Worm (Caenorhabditis elegans) whole organism, young adult: ENCODE data around the gene mpk-1.

ENCODE experiments used
- B0019.2 ChIP-seq: fragments of 200-800 bp; sonication (Bioruptor generic); conservative IDR thresholded peaks from 2 replicates; pipeline ENCODE4 v1.3.6; 2022; ENCODE audit warnings: missing genetic modification reagents, missing genetic modification characterization, missing compliant biosample characterization
- C06A6.2 ChIP-seq: fragments of 200-800 bp; sonication (Bioruptor generic); conservative IDR thresholded peaks from 2 replicates; pipeline ENCODE4 v1.3.6; 2022; ENCODE audit warnings: missing genetic modification characterization, missing compliant biosample characterization
- C17E4.6 ChIP-seq: fragments of 200-800 bp; sonication (Bioruptor generic); IDR thresholded peaks from 2 replicates; pipeline ENCODE4 v1.3.6; 2022; ENCODE audit warnings: missing genetic modification reagents, missing genetic modification characterization, missing compliant biosample characterization
- F10E7.11 ChIP-seq: sonication (generic microtip); optimal IDR thresholded peaks from 2 replicates; lab custom pipeline; 2017; ENCODE audit warnings: mild to moderate bottlenecking, missing genetic modification characterization, moderate library complexity, missing compliant biosample characterization
- F39B2.1 ChIP-seq: fragments of 200-800 bp; sonication (Bioruptor generic); IDR thresholded peaks from 2 replicates; pipeline ENCODE4 v1.3.6; 2022; ENCODE audit warnings: missing genetic modification reagents, missing genetic modification characterization, missing compliant biosample characterization
- F49E8.2 ChIP-seq: sonication (generic microtip); optimal IDR thresholded peaks from 3 replicates; lab custom pipeline; 2017; ENCODE audit warnings: missing genetic modification characterization, mild to moderate bottlenecking, missing compliant biosample characterization, antibody characterized with exemption, moderate library complexity; ENCODE audit not compliant: insufficient read depth
- F57A8.1 ChIP-seq: fragments of 200-800 bp; sonication (Bioruptor generic); optimal IDR thresholded peaks from 2 replicates; lab custom pipeline; 2018; ENCODE audit warnings: mild to moderate bottlenecking, missing genetic modification characterization, moderate library complexity, missing compliant biosample characterization
- F57C9.4 ChIP-seq: sonication (generic microtip); optimal IDR thresholded peaks from 2 replicates; lab custom pipeline; 2017; ENCODE audit warnings: mild to moderate bottlenecking, missing genetic modification characterization, missing compliant biosample characterization
- Y53G8AR.9 ChIP-seq: fragments of 200-800 bp; sonication (Bioruptor generic); conservative IDR thresholded peaks from 2 replicates; pipeline ENCODE4 v1.3.6; 2022; ENCODE audit warnings: missing genetic modification reagents, missing genetic modification characterization, missing compliant biosample characterization
- Y56A3A.18 ChIP-seq: fragments of 200-800 bp; sonication (Bioruptor generic); IDR thresholded peaks from 2 replicates; pipeline ENCODE4 v1.3.6; 2022; ENCODE audit warnings: missing genetic modification reagents, missing genetic modification characterization, missing compliant biosample characterization
- ZK185.1 ChIP-seq: sonication (generic microtip); optimal IDR thresholded peaks from 2 replicates; lab custom pipeline; 2016; ENCODE audit warnings: mild to moderate bottlenecking, missing genetic modification characterization, missing compliant biosample characterization; ENCODE audit not compliant: poor library complexity, severe bottlenecking
- akir-1 ChIP-seq: fragments of 200-800 bp; sonication (Bioruptor generic); optimal IDR thresholded peaks from 2 replicates; lab custom pipeline; 2018; ENCODE audit warnings: mild to moderate bottlenecking, missing genetic modification characterization, moderate library complexity, missing compliant biosample characterization
- aptf-2 ChIP-seq: fragments of 200-800 bp; sonication (Bioruptor generic); conservative IDR thresholded peaks from 2 replicates; pipeline ENCODE4 v1.3.6; 2022; ENCODE audit warnings: missing genetic modification reagents, missing genetic modification characterization, missing compliant biosample characterization
- atf-7 ChIP-seq: sonication (generic microtip); optimal IDR thresholded peaks from 2 replicates; lab custom pipeline; 2017; ENCODE audit warnings: mild to moderate bottlenecking, missing genetic modification characterization, missing compliant biosample characterization
- bed-1 ChIP-seq: fragments of 200-800 bp; sonication (Bioruptor generic); IDR thresholded peaks from 2 replicates; pipeline ENCODE4 v1.3.6; 2022; ENCODE audit warnings: missing genetic modification reagents, missing genetic modification characterization, missing compliant biosample characterization
- ceh-40 ChIP-seq: fragments of 200-800 bp; sonication (Bioruptor generic); IDR thresholded peaks from 2 replicates; pipeline ENCODE4 v1.3.6; 2022; ENCODE audit warnings: missing genetic modification characterization, missing compliant biosample characterization
- ceh-58 ChIP-seq: fragments of 200-800 bp; sonication (Bioruptor generic); IDR thresholded peaks from 2 replicates; pipeline ENCODE4 v1.3.6; 2022; ENCODE audit warnings: missing genetic modification characterization, missing compliant biosample characterization
- ceh-91 ChIP-seq: fragments of 200-800 bp; sonication (Bioruptor generic); IDR thresholded peaks from 2 replicates; pipeline ENCODE4 v1.3.6; 2022; ENCODE audit warnings: missing genetic modification reagents, missing genetic modification characterization, missing compliant biosample characterization
- die-1 ChIP-seq: sonication (generic microtip); optimal IDR thresholded peaks from 2 replicates; lab custom pipeline; 2016; ENCODE audit warnings: missing genotype, mild to moderate bottlenecking, missing genetic modification characterization, missing compliant biosample characterization
- dpff-1 ChIP-seq: sonication (generic microtip); optimal IDR thresholded peaks from 2 replicates; lab custom pipeline; 2017; ENCODE audit warnings: mild to moderate bottlenecking, missing genetic modification characterization, missing compliant biosample characterization
- dpl-1 ChIP-seq: fragments of 150-350 bp; optimal IDR thresholded peaks from 2 replicates; lab custom pipeline; 2014; ENCODE audit warnings: missing biosample characterization, missing genetic modification reagents, missing genetic modification characterization
- egrh-3 ChIP-seq: fragments of 200-800 bp; sonication (Bioruptor generic); IDR thresholded peaks from 2 replicates; pipeline ENCODE4 v1.3.6; 2022; ENCODE audit warnings: missing genetic modification reagents, missing genetic modification characterization, missing compliant biosample characterization
- hlh-26 ChIP-seq: fragments of 200-800 bp; sonication (Bioruptor generic); conservative IDR thresholded peaks from 2 replicates; pipeline ENCODE4 v1.3.6; 2022; ENCODE audit warnings: missing genetic modification reagents, missing genetic modification characterization, missing compliant biosample characterization
- lag-1 ChIP-seq: fragments of 200-800 bp; sonication (Bioruptor generic); IDR thresholded peaks from 2 replicates; pipeline ENCODE4 v1.3.6; 2022; ENCODE audit warnings: missing genetic modification reagents, missing genetic modification characterization, missing compliant biosample characterization
- let-607 ChIP-seq, 2 experiments: fragments of 200-800 bp in 1 of 2; sonication (Bioruptor generic) in 1 of 2; sonication (generic microtip) in 1 of 2; optimal IDR thresholded peaks; 2 replicates each; lab custom pipeline; 2016 to 2018; ENCODE audit warnings: mild to moderate bottlenecking in 2 of 2, missing compliant biosample characterization in 2 of 2, missing genetic modification characterization in 2 of 2, moderate library complexity in 2 of 2, missing genotype in 1 of 2
- lin-35 ChIP-seq, 3 experiments: fragments of 150-350 bp in 2 of 3; sonication (generic microtip) in 1 of 3; optimal IDR thresholded peaks; 2 replicates each; lab custom pipeline; 2014 to 2018; ENCODE audit warnings: missing biosample characterization in 3 of 3, missing genetic modification characterization in 3 of 3, missing genetic modification reagents in 3 of 3
- lin-54 ChIP-seq: fragments of 200-800 bp; sonication (Bioruptor generic); optimal IDR thresholded peaks from 2 replicates; lab custom pipeline; 2018; ENCODE audit warnings: mild to moderate bottlenecking, missing genetic modification characterization, missing compliant biosample characterization
- lir-1 ChIP-seq: fragments of 200-800 bp; sonication (Bioruptor generic); conservative IDR thresholded peaks from 2 replicates; pipeline ENCODE4 v1.3.6; 2022; ENCODE audit warnings: missing genetic modification reagents, missing genetic modification characterization, missing compliant biosample characterization
- lsl-1 ChIP-seq: fragments of 200-800 bp; sonication (Bioruptor generic); optimal IDR thresholded peaks from 2 replicates; lab custom pipeline; 2018; ENCODE audit warnings: mild to moderate bottlenecking, missing genetic modification characterization, moderate library complexity, missing compliant biosample characterization
- madf-10 ChIP-seq: sonication (generic microtip); optimal IDR thresholded peaks from 2 replicates; lab custom pipeline; 2016; ENCODE audit warnings: mild to moderate bottlenecking, missing genetic modification characterization, missing compliant biosample characterization
- mel-28 ChIP-seq: sonication (generic microtip); optimal IDR thresholded peaks from 2 replicates; lab custom pipeline; 2016; ENCODE audit warnings: borderline replicate concordance, mild to moderate bottlenecking, missing genetic modification characterization, missing compliant biosample characterization
- nfya-2 ChIP-seq: fragments of 200-800 bp; sonication (Bioruptor generic); IDR thresholded peaks from 2 replicates; pipeline ENCODE4 v1.3.6; 2022; ENCODE audit warnings: missing genetic modification reagents, missing genetic modification characterization, missing compliant biosample characterization
- nfyb-1 ChIP-seq: fragments of 200-800 bp; sonication (Bioruptor generic); IDR thresholded peaks from 2 replicates; pipeline ENCODE4 v1.3.6; 2022; ENCODE audit warnings: missing genetic modification reagents, missing genetic modification characterization, missing compliant biosample characterization
- nhr-120 ChIP-seq: fragments of 200-800 bp; sonication (Bioruptor generic); IDR thresholded peaks from 2 replicates; pipeline ENCODE4 v1.3.6; 2022; ENCODE audit warnings: missing genetic modification characterization, missing compliant biosample characterization
- nhr-179 ChIP-seq: sonication (generic microtip); optimal IDR thresholded peaks from 2 replicates; lab custom pipeline; 2016; ENCODE audit warnings: mild to moderate bottlenecking, missing genetic modification characterization, missing compliant biosample characterization
- nhr-80 ChIP-seq: sonication (generic microtip); optimal IDR thresholded peaks from 2 replicates; lab custom pipeline; 2016; ENCODE audit warnings: missing genetic modification characterization, missing compliant biosample characterization
- repo-1 ChIP-seq: sonication (generic microtip); optimal IDR thresholded peaks from 2 replicates; lab custom pipeline; 2017; ENCODE audit warnings: mild to moderate bottlenecking, missing genetic modification characterization, missing compliant biosample characterization
- snpc-1.3 ChIP-seq: sonication (generic microtip); optimal IDR thresholded peaks from 2 replicates; lab custom pipeline; 2017; ENCODE audit warnings: missing genetic modification characterization, mild to moderate bottlenecking, missing compliant biosample characterization, antibody characterized with exemption, moderate library complexity, missing genotype, missing genetic modification reagents; ENCODE audit not compliant: insufficient read depth
- tbp1 ChIP-seq: fragments of 200-800 bp; sonication (Bioruptor generic); optimal IDR thresholded peaks from 2 replicates; lab custom pipeline; 2018; ENCODE audit warnings: mild to moderate bottlenecking, missing genetic modification characterization, missing compliant biosample characterization
- tbx-9 ChIP-seq: sonication (generic microtip); optimal IDR thresholded peaks from 2 replicates; lab custom pipeline; 2016; ENCODE audit warnings: borderline replicate concordance, missing genetic modification characterization, inconsistent platforms, missing compliant biosample characterization
- tlf-1 ChIP-seq: fragments of 200-800 bp; sonication (Bioruptor generic); optimal IDR thresholded peaks from 2 replicates; lab custom pipeline; 2018; ENCODE audit warnings: mild to moderate bottlenecking, missing genetic modification characterization, missing compliant biosample characterization
- xnd-1 ChIP-seq: sonication (generic microtip); optimal IDR thresholded peaks from 2 replicates; lab custom pipeline; 2016; ENCODE audit warnings: missing genotype, missing genetic modification reagents, missing genetic modification characterization, missing compliant biosample characterization
- zfh-2 ChIP-seq: fragments of 200-800 bp; sonication (Bioruptor generic); conservative IDR thresholded peaks from 2 replicates; pipeline ENCODE4 v1.3.6; 2022; ENCODE audit warnings: missing genetic modification reagents, missing genetic modification characterization, missing compliant biosample characterization
- ztf-25 ChIP-seq: fragments of 200-800 bp; sonication (Bioruptor generic); IDR thresholded peaks from 2 replicates; pipeline ENCODE4 v1.3.6; 2022; ENCODE audit warnings: missing genetic modification reagents, missing genetic modification characterization, missing compliant biosample characterization
- ztf-28 ChIP-seq: fragments of 200-800 bp; sonication (Bioruptor generic); IDR thresholded peaks from 2 replicates; pipeline ENCODE4 v1.3.6; 2022; ENCODE audit warnings: missing genetic modification reagents, missing genetic modification characterization, missing compliant biosample characterization
- ztf-3 ChIP-seq: fragments of 200-800 bp; sonication (Bioruptor generic); optimal IDR thresholded peaks from 2 replicates; lab custom pipeline; 2018; ENCODE audit warnings: mild to moderate bottlenecking, missing genetic modification characterization, missing compliant biosample characterization
- ztf-6 ChIP-seq: fragments of 200-800 bp; sonication (Bioruptor generic); IDR thresholded peaks from 2 replicates; pipeline ENCODE4 v1.3.6; 2022; ENCODE audit warnings: missing genetic modification reagents, missing genetic modification characterization, missing compliant biosample characterization

mpk-1 gene

DNA sequence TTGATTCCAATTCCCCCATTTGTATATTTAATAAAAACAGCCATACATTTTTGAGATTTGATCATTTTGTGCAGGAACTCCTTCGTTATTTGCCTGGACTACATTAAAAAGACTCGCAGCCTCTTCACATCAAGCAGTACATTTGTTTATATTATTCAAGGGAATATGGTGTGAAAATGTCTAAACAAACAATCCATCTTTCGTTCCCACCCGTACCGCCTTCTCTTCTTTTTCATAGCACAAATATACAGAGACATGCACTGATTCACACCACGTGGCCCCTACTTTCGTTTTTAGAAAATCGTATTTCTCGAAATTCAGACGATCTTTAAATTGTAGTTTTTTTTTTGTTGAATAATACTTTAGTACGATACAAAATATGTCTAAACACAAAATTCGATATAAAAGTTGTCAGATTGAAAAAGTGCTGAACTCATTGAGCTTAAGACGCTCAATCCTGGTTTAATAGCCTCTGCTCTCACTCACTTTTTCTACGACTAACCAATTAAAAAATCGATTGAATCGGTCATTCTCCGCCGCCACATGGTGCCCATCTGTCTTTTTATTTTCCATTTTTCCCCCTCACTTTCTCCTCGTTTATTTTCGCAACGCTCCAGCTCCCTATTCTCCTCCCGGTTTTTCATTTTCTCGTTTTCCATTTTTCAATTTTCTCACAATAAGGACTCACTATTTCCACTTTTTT, 32.5 kb downstream of the mpk-1 start (continued):
- TF ChIP-seq repo-1 (tag; lab: Kevin White, UChicago): peak; percentile 86
- TF ChIP-seq ceh-91 (GFP tag; lab: Robert Waterston, UW): no peak
- TF ChIP-seq ztf-3 (GFP tag; lab: Kevin White, UChicago): no peak
- TF ChIP-seq mel-28 (tag; lab: Kevin White, UChicago): peak; percentile 54
- peak; percentile 84 for TF ChIP-seq atf-7 (tag; lab: Kevin White, UChicago)
- peak; percentile 87 for TF ChIP-seq Y56A3A.18 (GFP tag; lab: Robert Waterston, UW)
- no peak for TF ChIP-seq tbx-9 (tag; lab: Kevin White, UChicago)
- peak; percentile 96 for TF ChIP-seq dpff-1
- TF ChIP-seq nhr-179 (tag; lab: Kevin White, UChicago): no peak
- no peak for TF ChIP-seq nfya-2 (GFP tag; lab: Robert Waterston, UW)
- peak; percentile 93 for TF ChIP-seq nhr-120 (GFP tag; lab: Robert Waterston, UW)
- TF ChIP-seq ceh-40 (GFP tag; lab: Robert Waterston, UW): peak; percentile 64; the same call in 1 of the 2 replicates
- TF ChIP-seq lag-1 (GFP tag; lab: Robert Waterston, UW): no peak
- TF ChIP-seq C17E4.6 (GFP tag; lab: Robert Waterston, UW): no peak
- no peak for TF ChIP-seq zfh-2 (GFP tag; lab: Robert Waterston, UW)
- peak; percentile 41 for TF ChIP-seq tbp1 (GFP tag; lab: Kevin White, UChicago)
- no peak for TF ChIP-seq dpl-1
- TF ChIP-seq lir-1 (GFP tag; lab: Robert Waterston, UW): no peak
- peak; percentile 77 for TF ChIP-seq tlf-1
- peak; percentile 33 for TF ChIP-seq madf-10 (tag; lab: Kevin White, UChicago)
- no peak for TF ChIP-seq ztf-28 (GFP tag; lab: Robert Waterston, UW)
- TF ChIP-seq snpc-1.3: peak; percentile 41
- peak; percentile 62 for TF ChIP-seq F57C9.4
- no peak for TF ChIP-seq bed-1 (GFP tag; lab: Robert Waterston, UW)
- peak; percentile 63 for TF ChIP-seq F10E7.11 (tag; lab: Kevin White, UChicago)
- no peak for TF ChIP-seq hlh-26 (GFP tag; lab: Robert Waterston, UW)
- no peak for TF ChIP-seq ceh-58 (GFP tag; lab: Robert Waterston, UW)
- peak; percentile 94 for TF ChIP-seq Y53G8AR.9
- TF ChIP-seq B0019.2 (GFP tag; lab: Robert Waterston, UW): no peak
- TF ChIP-seq lin-35 (GFP tag; optimal IDR thresholded peaks at IDR 0.05; lab: Kevin White, UChicago): peak in 1 of 3 experiments; percentile 62
- TF ChIP-seq akir-1 (GFP tag; lab: Kevin White, UChicago): no peak
- TF ChIP-seq nfyb-1 (GFP tag; lab: Robert Waterston, UW): peak; percentile 91
- TF ChIP-seq ztf-25 (GFP tag; lab: Robert Waterston, UW): no peak
- no peak for TF ChIP-seq F39B2.1 (GFP tag; lab: Robert Waterston, UW)
- TF ChIP-seq let-607 (tag; optimal IDR thresholded peaks at IDR 0.05; lab: Kevin White, UChicago): peak; percentile 67 to 89
- peak; percentile 54 for TF ChIP-seq lin-54 (GFP tag; lab: Kevin White, UChicago)
- no peak for TF ChIP-seq F57A8.1 (GFP tag; lab: Kevin White, UChicago)
- TF ChIP-seq F49E8.2 (tag; lab: Kevin White, UChicago): no peak
- TF ChIP-seq ztf-6 (GFP tag; lab: Robert Waterston, UW): no peak
- peak; percentile 72 for TF ChIP-seq ZK185.1 (tag; lab: Kevin White, UChicago)
- TF ChIP-seq C06A6.2 (GFP tag; lab: Robert Waterston, UW): peak; percentile 58; the same call in 1 of the 2 replicates
- TF ChIP-seq aptf-2 (GFP tag; lab: Robert Waterston, UW): no peak
- TF ChIP-seq die-1 (tag; lab: Kevin White, UChicago): no peak
- TF ChIP-seq nhr-80 (tag; lab: Kevin White, UChicago): peak; percentile 6
- no peak for TF ChIP-seq lsl-1 (GFP tag; lab: Kevin White, UChicago)
- TF ChIP-seq xnd-1 (tag; lab: Kevin White, UChicago): no peak
- no peak for TF ChIP-seq egrh-3 (GFP tag; lab: Robert Waterston, UW)
